Worm (Caenorhabditis elegans) whole organism, late embryonic: ENCODE data around the gene phy-3.

Experiments used
- C08G9.2 ChIP-seq: sonication (generic microtip); optimal IDR thresholded peaks from 2 replicates; lab custom pipeline; 2016; ENCODE audit warnings: mild to moderate bottlenecking, missing genetic modification characterization, moderate library complexity, missing compliant biosample characterization
- C38D4.7 ChIP-seq: fragments of 200-800 bp; sonication (Bioruptor generic); optimal IDR thresholded peaks from 2 replicates; lab custom pipeline; 2018; ENCODE audit warnings: mild to moderate bottlenecking, missing genetic modification characterization, moderate library complexity, missing compliant biosample characterization
- F13H6.1 ChIP-seq: sonication (generic microtip); optimal IDR thresholded peaks from 2 replicates; lab custom pipeline; 2016; ENCODE audit warnings: missing genetic modification characterization, missing compliant biosample characterization
- K02D7.2 ChIP-seq: sonication (generic microtip); optimal IDR thresholded peaks from 2 replicates; lab custom pipeline; 2017; ENCODE audit warnings: mild to moderate bottlenecking, missing genetic modification characterization, missing compliant biosample characterization
- K09A11.1 ChIP-seq: sonication (generic microtip); optimal IDR thresholded peaks from 2 replicates; lab custom pipeline; 2017; ENCODE audit warnings: antibody characterized with exemption, mild to moderate bottlenecking, missing genetic modification characterization, missing compliant biosample characterization; ENCODE audit not compliant: insufficient read depth
- ahr-1 ChIP-seq: sonication (generic microtip); optimal IDR thresholded peaks from 2 replicates; lab custom pipeline; 2016; ENCODE audit warnings: missing genetic modification characterization, missing compliant biosample characterization
- ama-1 ChIP-seq: fragments of 150-350 bp; optimal IDR thresholded peaks from 2 replicates; lab custom pipeline; 2014
- ceh-18 ChIP-seq: sonication (generic microtip); optimal IDR thresholded peaks from 2 replicates; lab custom pipeline; 2016; ENCODE audit warnings: missing genetic modification characterization, missing compliant biosample characterization
- ceh-31 ChIP-seq: sonication (generic microtip); optimal IDR thresholded peaks from 2 replicates; lab custom pipeline; 2016; ENCODE audit warnings: missing genetic modification characterization, missing compliant biosample characterization
- ceh-34 ChIP-seq: sonication (generic microtip); optimal IDR thresholded peaks from 2 replicates; lab custom pipeline; 2016; ENCODE audit warnings: mild to moderate bottlenecking, missing genetic modification characterization, missing compliant biosample characterization
- ceh-9 ChIP-seq: sonication (generic microtip); optimal IDR thresholded peaks from 2 replicates; lab custom pipeline; 2016; ENCODE audit warnings: mild to moderate bottlenecking, missing genetic modification characterization, inconsistent platforms, missing compliant biosample characterization
- che-1 ChIP-seq: sonication (generic microtip); optimal IDR thresholded peaks from 2 replicates; lab custom pipeline; 2016; ENCODE audit warnings: mild to moderate bottlenecking, missing genetic modification characterization, missing compliant biosample characterization
- elt-4 ChIP-seq: sonication (generic microtip); optimal IDR thresholded peaks from 2 replicates; lab custom pipeline; 2016; ENCODE audit warnings: missing genetic modification characterization, missing compliant biosample characterization
- fkh-10 ChIP-seq: fragments of 150-350 bp; optimal IDR thresholded peaks from 2 replicates; lab custom pipeline; 2014; ENCODE audit warnings: missing biosample characterization, missing genetic modification reagents, missing genetic modification characterization
- hlh-15 ChIP-seq: sonication (generic microtip); optimal IDR thresholded peaks from 2 replicates; lab custom pipeline; 2016; ENCODE audit warnings: missing genetic modification characterization, missing compliant biosample characterization
- hlh-30 ChIP-seq: sonication (generic microtip); optimal IDR thresholded peaks from 2 replicates; lab custom pipeline; 2017; ENCODE audit warnings: antibody characterized with exemption, missing genetic modification characterization, missing compliant biosample characterization; ENCODE audit not compliant: insufficient read depth
- hlh-6 ChIP-seq: sonication (generic microtip); optimal IDR thresholded peaks from 2 replicates; lab custom pipeline; 2016; ENCODE audit warnings: missing genotype, missing genetic modification characterization, missing compliant biosample characterization
- hlh-8 ChIP-seq: sonication (generic microtip); optimal IDR thresholded peaks from 2 replicates; lab custom pipeline; 2016; ENCODE audit warnings: missing genotype, missing genetic modification characterization, missing compliant biosample characterization
- lin-11 ChIP-seq: fragments of 200-800 bp; sonication (Bioruptor generic); optimal IDR thresholded peaks from 2 replicates; lab custom pipeline; 2018; ENCODE audit warnings: mild to moderate bottlenecking, missing genetic modification characterization, missing compliant biosample characterization
- mec-3 ChIP-seq: sonication (generic microtip); optimal IDR thresholded peaks from 2 replicates; lab custom pipeline; 2016; ENCODE audit warnings: borderline replicate concordance, missing genetic modification characterization, missing compliant biosample characterization
- nhr-11 ChIP-seq: fragments of 150-350 bp; optimal IDR thresholded peaks from 2 replicates; lab custom pipeline; 2014; ENCODE audit warnings: missing biosample characterization, missing genetic modification characterization
- nhr-232 ChIP-seq: sonication (generic microtip); optimal IDR thresholded peaks from 2 replicates; lab custom pipeline; 2016; ENCODE audit warnings: missing genetic modification characterization, missing compliant biosample characterization
- odd-2 ChIP-seq: sonication (generic microtip); optimal IDR thresholded peaks from 2 replicates; lab custom pipeline; 2017; ENCODE audit warnings: antibody characterized with exemption, mild to moderate bottlenecking, missing genetic modification characterization, missing compliant biosample characterization
- pag-3 ChIP-seq: sonication (generic microtip); optimal IDR thresholded peaks from 2 replicates; lab custom pipeline; 2016; ENCODE audit warnings: missing compliant biosample characterization, missing genetic modification characterization, borderline replicate concordance
- pat-9 ChIP-seq: fragments of 200-800 bp; sonication (Bioruptor generic); optimal IDR thresholded peaks from 2 replicates; lab custom pipeline; 2018; ENCODE audit warnings: mild to moderate bottlenecking, missing genetic modification characterization, moderate library complexity, missing compliant biosample characterization
- pros-1 ChIP-seq: fragments of 150-350 bp; optimal IDR thresholded peaks from 2 replicates; lab custom pipeline; 2014; ENCODE audit warnings: missing biosample characterization, missing genetic modification reagents, missing genetic modification characterization
- rnt-1 ChIP-seq: sonication (generic microtip); optimal IDR thresholded peaks from 2 replicates; lab custom pipeline; 2016; ENCODE audit warnings: missing genetic modification characterization, missing compliant biosample characterization
- sox-4 ChIP-seq: sonication (generic microtip); optimal IDR thresholded peaks from 2 replicates; lab custom pipeline; 2017; ENCODE audit warnings: mild to moderate bottlenecking, missing genetic modification characterization, inconsistent platforms, missing compliant biosample characterization
- unc-3 ChIP-seq, 2 experiments: fragments of 200-800 bp in 1 of 2; sonication (Bioruptor generic) in 1 of 2; sonication (generic microtip) in 1 of 2; conservative IDR thresholded peaks in 1 of 2; optimal IDR thresholded peaks in 1 of 2; 2 replicates each; pipeline versions ENCODE4 v1.3.6 to Lab custom; 2016 to 2022; ENCODE audit warnings: missing compliant biosample characterization in 2 of 2, missing genetic modification characterization in 2 of 2, missing genetic modification reagents in 1 of 2
- unc-42 ChIP-seq: sonication (generic microtip); optimal IDR thresholded peaks from 2 replicates; lab custom pipeline; 2016; ENCODE audit warnings: missing genotype, missing genetic modification characterization, missing compliant biosample characterization
- unc-55 ChIP-seq: sonication (generic microtip); optimal IDR thresholded peaks from 2 replicates; lab custom pipeline; 2017; ENCODE audit warnings: missing biosample characterization, missing genetic modification reagents, missing genetic modification characterization

phy-3 gene

ce11 chrV:16880054-16880453 lies 47.1 kb downstream of the phy-3 start, which contains the start of gene F09C6.3:
F09C6.3 (minus strand) TSS chrV:16880154.
- TF ChIP-seq hlh-15 (tag; lab: Kevin White, UChicago): no peak
- no peak for TF ChIP-seq C38D4.7 (GFP tag; lab: Kevin White, UChicago)
- TF ChIP-seq nhr-11 (tag; lab: Kevin White, UChicago): no peak
- TF ChIP-seq ceh-9 (tag; lab: Kevin White, UChicago): no peak
- TF ChIP-seq elt-4 (tag; lab: Kevin White, UChicago): no peak
- TF ChIP-seq K02D7.2 (tag; lab: Kevin White, UChicago): no peak
- no peak for TF ChIP-seq lin-11

DNA sequence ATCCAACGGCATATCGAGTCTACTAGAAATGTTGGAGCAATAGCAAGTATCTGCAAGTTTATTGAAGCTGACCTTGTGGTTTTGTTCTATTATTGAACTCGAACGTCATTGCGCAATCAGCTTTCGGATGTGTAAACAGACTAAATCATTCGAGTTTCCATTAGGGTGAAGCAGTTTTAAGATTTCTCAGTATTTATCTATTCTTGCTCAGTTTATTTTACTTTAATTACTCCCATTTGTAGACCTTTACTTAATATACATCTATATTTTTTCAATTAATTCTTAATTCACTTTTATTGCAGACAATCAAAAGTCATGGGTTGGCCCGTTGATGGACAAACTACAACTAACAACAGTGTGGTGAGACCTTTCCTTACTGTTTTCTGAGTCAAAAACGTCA lies 47.7 kb downstream of the phy-3 start, which contains the start of gene F09C6.14:
Gene F09C6.14 (plus strand): TSS at position 301 of the 400 bp plus-strand sequence.
- TF ChIP-seq ceh-9 (tag; lab: Kevin White, UChicago) (no peak), unc-42 (tag; lab: Kevin White, UChicago) (no peak), pag-3 (tag; lab: Kevin White, UChicago) (no peak), ceh-31 (tag; lab: Kevin White, UChicago) (no peak), sox-4 (tag; lab: Kevin White, UChicago) (no peak), ama-1 (no peak), ahr-1 (tag; lab: Kevin White, UChicago) (no peak), fkh-10 (GFP tag; lab: Kevin White, UChicago) (no peak), hlh-6 (tag; lab: Kevin White, UChicago) (no peak), C08G9.2 (tag; lab: Kevin White, UChicago) (no peak), che-1 (tag; lab: Kevin White, UChicago) (no peak)

DNA sequence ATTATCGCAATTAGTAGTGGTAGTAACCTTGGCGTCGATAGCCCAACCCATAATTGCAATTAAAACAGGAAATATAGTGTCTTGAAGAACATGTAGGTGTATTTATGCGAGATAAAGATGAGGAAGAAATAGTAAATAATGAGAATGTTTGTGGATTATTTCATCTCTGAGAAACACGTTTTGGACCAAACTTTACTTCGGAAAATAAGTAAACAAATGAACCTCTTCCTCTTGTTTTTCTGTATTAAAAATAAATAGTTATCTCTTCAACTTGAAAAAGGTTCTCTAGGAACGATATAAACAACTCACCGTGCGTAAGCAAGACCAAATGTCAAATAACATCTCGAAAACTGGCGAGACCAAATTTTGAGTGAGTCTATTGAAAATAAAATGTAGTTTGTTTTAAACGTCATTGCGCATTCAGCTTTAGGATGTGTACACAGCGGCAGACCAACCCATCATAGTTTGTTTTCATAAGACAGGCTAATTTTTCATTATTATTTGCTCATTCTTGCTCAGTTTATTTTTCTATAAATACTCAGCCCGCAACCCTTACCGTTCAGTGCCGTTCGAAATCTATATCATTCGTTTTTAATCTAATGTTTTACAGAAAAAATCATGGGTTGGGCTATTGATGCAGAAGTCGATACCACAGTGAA lies 49.4 kb downstream of the phy-3 start, which contains the start of the genes F09C6.11 and F09C6.12:
Gene F09C6.11 (minus strand): TSS at position 51 of the 659 bp plus-strand sequence.
Gene F09C6.12 (plus strand): TSS at position 609 of the 659 bp plus-strand sequence.
- TF ChIP-seq unc-55 (GFP tag; lab: Kevin White, UChicago): no peak
- no peak for TF ChIP-seq pros-1 (tag; lab: Kevin White, UChicago)
- no peak for TF ChIP-seq F13H6.1 (tag; lab: Kevin White, UChicago)
- TF ChIP-seq sox-4 (tag; lab: Kevin White, UChicago): no peak
- no peak for TF ChIP-seq ahr-1 (tag; lab: Kevin White, UChicago)
- no peak for TF ChIP-seq nhr-232 (tag; lab: Kevin White, UChicago)
- TF ChIP-seq K02D7.2 (tag; lab: Kevin White, UChicago): no peak
- TF ChIP-seq odd-2 (tag; lab: Kevin White, UChicago): no peak
- no peak for TF ChIP-seq ceh-18 (tag; lab: Kevin White, UChicago)
- no peak for TF ChIP-seq hlh-15 (tag; lab: Kevin White, UChicago)
- TF ChIP-seq hlh-8 (tag; lab: Kevin White, UChicago): no peak
- TF ChIP-seq rnt-1 (tag; lab: Kevin White, UChicago): no peak
- TF ChIP-seq K09A11.1 (tag; lab: Kevin White, UChicago): no peak
- TF ChIP-seq ceh-34 (tag; lab: Kevin White, UChicago): no peak
- TF ChIP-seq hlh-30: no peak

ce11 chrV:16884744-16885143 lies 51.8 kb downstream of the phy-3 start, which contains the start of gene F09C6.13:
F09C6.13 (plus strand) TSS chrV:16885044.
- TF ChIP-seq lin-11 (no peak), C08G9.2 (tag; lab: Kevin White, UChicago) (no peak), pat-9 (tag; lab: Kevin White, UChicago) (no peak), mec-3 (tag; lab: Kevin White, UChicago) (no peak), ceh-18 (tag; lab: Kevin White, UChicago) (no peak), unc-3 (GFP tag; conservative IDR thresholded peaks at IDR 0.05; lab: Robert Waterston, UW) (no peak), unc-3 (tag; optimal IDR thresholded peaks at IDR 0.05; lab: Kevin White, UChicago) (no peak)
